Worm (Caenorhabditis elegans) whole organism, L1 larva: ENCODE measurements around the gene C07A4.2.

Experiments used
- efl-1 ChIP-seq, 4 experiments: fragments of 150-350 bp; optimal IDR thresholded peaks in 3 of 4; peaks in 1 of 4; 1 replicate in 1 of 4; 2 replicates in 3 of 4; lab custom pipeline; 2014; ENCODE audit warnings: missing biosample characterization in 2 of 4, missing genetic modification characterization in 2 of 4, missing genetic modification reagents in 2 of 4
- elt-2 ChIP-seq: sonication (generic microtip); optimal IDR thresholded peaks from 2 replicates; lab custom pipeline; 2016; ENCODE audit warnings: missing genetic modification characterization, mild to moderate bottlenecking, inconsistent platforms, missing compliant biosample characterization, missing genetic modification reagents
- fkh-10 ChIP-seq: sonication (generic microtip); optimal IDR thresholded peaks from 2 replicates; lab custom pipeline; 2017; ENCODE audit warnings: missing biosample characterization, missing genetic modification reagents, missing genetic modification characterization
- fos-1 ChIP-seq: fragments of 150-350 bp; optimal IDR thresholded peaks from 2 replicates; lab custom pipeline; 2014; ENCODE audit warnings: missing biosample characterization, missing genetic modification characterization
- lin-13 ChIP-seq: fragments of 150-350 bp; optimal IDR thresholded peaks from 2 replicates; lab custom pipeline; 2014; ENCODE audit warnings: missing biosample characterization, missing genetic modification reagents, missing genetic modification characterization
- mep-1 ChIP-seq: fragments of 150-350 bp; optimal IDR thresholded peaks from 2 replicates; lab custom pipeline; 2014; ENCODE audit warnings: missing biosample characterization, missing genetic modification characterization
- nhr-11 ChIP-seq: fragments of 150-350 bp; optimal IDR thresholded peaks from 2 replicates; lab custom pipeline; 2014; ENCODE audit warnings: missing biosample characterization, missing genetic modification characterization
- skn-1 ChIP-seq: fragments of 150-350 bp; optimal IDR thresholded peaks from 2 replicates; lab custom pipeline; 2014; ENCODE audit warnings: missing biosample characterization, missing genetic modification characterization

DNA sequence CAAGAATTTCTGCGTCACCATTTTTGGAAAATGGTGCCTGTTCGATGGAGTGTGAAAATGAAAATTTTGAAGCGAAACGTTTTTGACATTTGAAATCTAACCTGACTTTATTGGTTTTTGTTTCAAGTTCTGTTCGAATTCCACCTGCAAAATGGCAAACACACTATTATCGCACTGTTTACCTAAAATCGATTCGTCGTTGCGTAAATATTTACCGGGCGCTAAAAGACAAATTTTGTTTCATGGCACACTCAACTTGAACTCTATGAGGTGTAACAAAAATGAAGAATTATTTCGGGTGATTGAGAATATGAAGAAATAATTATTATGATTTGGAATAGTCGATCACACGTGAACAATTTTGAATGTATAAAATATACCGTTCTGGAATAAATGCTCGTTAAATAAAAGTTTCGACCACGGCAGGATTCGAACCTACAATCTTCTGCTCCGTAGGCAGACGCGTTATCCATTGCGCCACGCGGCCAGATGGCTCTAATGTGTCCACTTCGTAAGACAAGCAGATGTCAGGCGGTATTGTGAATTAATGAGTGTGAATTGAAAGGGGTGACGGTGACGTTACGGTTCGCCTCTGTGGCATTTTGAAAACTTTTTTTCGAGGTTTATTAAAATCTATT is 23.6 kb upstream of the C07A4.2 start:
- peak; percentile 9 for TF ChIP-seq elt-2 (tag; lab: Kevin White, UChicago)
- TF ChIP-seq fos-1, result no peak
- TF ChIP-seq nhr-11 (tag; lab: Kevin White, UChicago), result no peak
- no peak for TF ChIP-seq efl-1 (optimal IDR thresholded peaks at IDR 0.05; lab: Kevin White, UChicago)
- no peak for TF ChIP-seq efl-1 (GFP tag; optimal IDR thresholded peaks at IDR 0.05 in 1 of 2; lab: Kevin White, UChicago)
- TF ChIP-seq mep-1 (tag; lab: Kevin White, UChicago), result peak; percentile 1
- no peak for TF ChIP-seq lin-13 (GFP tag; lab: Kevin White, UChicago)
- TF ChIP-seq skn-1 (tag; lab: Kevin White, UChicago), result no peak
- TF ChIP-seq fkh-10 (GFP tag; lab: Kevin White, UChicago), result no peak
